Worm (Caenorhabditis elegans): ENCODE results near the gene C34F11.2.

ce11 chrII:5166738-5167137 is 45.3 kb upstream of the C34F11.2 start, which contains the start of gene srb-3:
- no peak for TF ChIP-seq unc-86 (tag; optimal IDR thresholded peaks at IDR 0.05)
- TF ChIP-seq F13H6.1 (tag; optimal IDR thresholded peaks at IDR 0.05): no peak
- no peak for TF ChIP-seq nhr-11 (tag; optimal IDR thresholded peaks at IDR 0.05)
- TF ChIP-seq elt-2 (tag; optimal IDR thresholded peaks at IDR 0.05): no peak
- no peak for TF ChIP-seq ahr-1 (tag; optimal IDR thresholded peaks at IDR 0.05)

All from whole organism, late embryonic.